Fruit fly (Drosophila melanogaster) whole organism: ENCODE measurements around the gene Jon65Ai.

Experiments
- CG8478 ChIP-seq: fragments of >200 bp; optimal IDR thresholded peaks from 2 replicates; lab custom pipeline; 2018; ENCODE audit warnings: inconsistent platforms
- psq ChIP-seq: fragments of >200 bp; optimal IDR thresholded peaks from 2 replicates; lab custom pipeline; 2017
- usp ChIP-seq: fragments of >200 bp; optimal IDR thresholded peaks from 2 replicates; lab custom pipeline; 2017; ENCODE audit warnings: missing biosample characterization, missing genetic modification characterization, mixed read lengths

- no peak for TF ChIP-seq usp
- TF ChIP-seq CG8478 (lab: Kevin White, UChicago) = no peak
- TF ChIP-seq psq = no peak
Measured at dm6 chr3L:6074975-6075692, 20.9 kb upstream of the Jon65Ai start, which contains the start of the genes CG13295 and CG6610.
